Fruit fly (Drosophila melanogaster): ENCODE data around the gene side-VII.

- TF ChIP-seq Myc (optimal IDR thresholded peaks at IDR 0.05) (no peak), Sin3A (optimal IDR thresholded peaks at IDR 0.05) (no peak), ttk (optimal IDR thresholded peaks at IDR 0.05) (no peak), h (optimal IDR thresholded peaks at IDR 0.05) (no peak), psq (optimal IDR thresholded peaks at IDR 0.05) (no peak), insv (optimal IDR thresholded peaks at IDR 0.05) (no peak)
These were observed 7.9 kb upstream of the side-VII start, which contains the start of gene PpD3 for dm6 chr3R:9747875-9747899.

Data from Kc167 (cell line).